Worm (Caenorhabditis elegans) whole organism, young adult: ENCODE measurements around the gene srxa-6.

Source experiments
- Y79H2A.3 ChIP-seq: fragments of 200-800 bp; sonication (Bioruptor generic); conservative IDR thresholded peaks from 2 replicates; pipeline ENCODE4 v1.3.6; 2022; ENCODE audit warnings: missing genetic modification reagents, missing genetic modification characterization, missing compliant biosample characterization
- ama-1 ChIP-seq, 3 experiments: fragments of 150-350 bp in 1 of 3; sonication (generic microtip) in 2 of 3; optimal IDR thresholded peaks; 2 replicates each; lab custom pipeline; 2014 to 2018; ENCODE audit warnings: missing biosample characterization in 2 of 3, missing genetic modification characterization in 2 of 3, missing genetic modification reagents in 2 of 3
- aptf-3 ChIP-seq: fragments of 200-800 bp; sonication (Bioruptor generic); IDR thresholded peaks from 2 replicates; pipeline ENCODE4 v1.3.6; 2022; ENCODE audit warnings: missing genetic modification characterization, missing compliant biosample characterization
- attf-3 ChIP-seq: fragments of 200-800 bp; sonication (Bioruptor generic); conservative IDR thresholded peaks from 2 replicates; pipeline ENCODE4 v1.3.6; 2022; ENCODE audit warnings: missing genetic modification reagents, missing genetic modification characterization, missing compliant biosample characterization
- chd-7 ChIP-seq: sonication (generic microtip); optimal IDR thresholded peaks from 2 replicates; lab custom pipeline; 2016; ENCODE audit warnings: mild to moderate bottlenecking, missing genetic modification characterization, moderate library complexity, missing compliant biosample characterization
- die-1 ChIP-seq: sonication (generic microtip); optimal IDR thresholded peaks from 2 replicates; lab custom pipeline; 2016; ENCODE audit warnings: missing genotype, mild to moderate bottlenecking, missing genetic modification characterization, missing compliant biosample characterization
- lin-54 ChIP-seq: fragments of 200-800 bp; sonication (Bioruptor generic); optimal IDR thresholded peaks from 2 replicates; lab custom pipeline; 2018; ENCODE audit warnings: mild to moderate bottlenecking, missing genetic modification characterization, missing compliant biosample characterization
- lsy-27 ChIP-seq: sonication (generic microtip); optimal IDR thresholded peaks from 2 replicates; lab custom pipeline; 2017; ENCODE audit warnings: missing genetic modification characterization, mild to moderate bottlenecking, missing compliant biosample characterization, antibody characterized with exemption, missing genotype, borderline replicate concordance; ENCODE audit not compliant: insufficient read depth
- sptf-2 ChIP-seq: fragments of 200-800 bp; sonication (Bioruptor generic); optimal IDR thresholded peaks from 2 replicates; lab custom pipeline; 2018; ENCODE audit warnings: mild to moderate bottlenecking, missing genetic modification characterization, missing compliant biosample characterization
- unc-130 ChIP-seq: sonication (generic microtip); optimal IDR thresholded peaks from 2 replicates; lab custom pipeline; 2016; ENCODE audit warnings: missing genetic modification reagents, missing genetic modification characterization, missing compliant biosample characterization
- unc-62 ChIP-seq: fragments of 150-350 bp; optimal IDR thresholded peaks from 2 replicates; lab custom pipeline; 2014; ENCODE audit warnings: missing biosample characterization, missing genetic modification reagents, missing genetic modification characterization
- ztf-22 ChIP-seq: fragments of 200-800 bp; sonication (Bioruptor generic); optimal IDR thresholded peaks from 2 replicates; lab custom pipeline; 2018; ENCODE audit warnings: mild to moderate bottlenecking, missing genetic modification characterization, moderate library complexity, missing compliant biosample characterization
- ztf-28 ChIP-seq: fragments of 200-800 bp; sonication (Bioruptor generic); IDR thresholded peaks from 2 replicates; pipeline ENCODE4 v1.3.6; 2022; ENCODE audit warnings: missing genetic modification reagents, missing genetic modification characterization, missing compliant biosample characterization

- TF ChIP-seq ztf-28 (GFP tag; lab: Robert Waterston, UW), result no peak
- TF ChIP-seq ama-1 (optimal IDR thresholded peaks at IDR 0.05; lab: Kevin White, UChicago), result no peak
- TF ChIP-seq ama-1 (GFP tag; optimal IDR thresholded peaks at IDR 0.05; lab: Kevin White, UChicago), result no peak
- no peak for TF ChIP-seq sptf-2 (GFP tag; lab: Kevin White, UChicago)
- no peak for TF ChIP-seq ztf-22 (GFP tag; lab: Kevin White, UChicago)
- TF ChIP-seq die-1, result no peak
- TF ChIP-seq lin-54 (GFP tag; lab: Kevin White, UChicago), result no peak
- TF ChIP-seq Y79H2A.3, result no peak
- TF ChIP-seq chd-7 (tag; lab: Kevin White, UChicago), result no peak
- no peak for TF ChIP-seq attf-3 (GFP tag; lab: Robert Waterston, UW)
- no peak for TF ChIP-seq lsy-27 (tag; lab: Kevin White, UChicago)
- no peak for TF ChIP-seq aptf-3
- no peak for TF ChIP-seq unc-130 (GFP tag; lab: Kevin White, UChicago)
- TF ChIP-seq unc-62 (GFP tag; lab: Kevin White, UChicago), result no peak
Observed at ce11 chrV:20749098-20749497, 14.3 kb downstream of the srxa-6 start.
